Fruit fly (Drosophila melanogaster): ENCODE results near the gene Lk.
A peak's percentile ranks its signal among the peaks of the same experiment; 100 is the strongest.

Gene Lk

DNA sequence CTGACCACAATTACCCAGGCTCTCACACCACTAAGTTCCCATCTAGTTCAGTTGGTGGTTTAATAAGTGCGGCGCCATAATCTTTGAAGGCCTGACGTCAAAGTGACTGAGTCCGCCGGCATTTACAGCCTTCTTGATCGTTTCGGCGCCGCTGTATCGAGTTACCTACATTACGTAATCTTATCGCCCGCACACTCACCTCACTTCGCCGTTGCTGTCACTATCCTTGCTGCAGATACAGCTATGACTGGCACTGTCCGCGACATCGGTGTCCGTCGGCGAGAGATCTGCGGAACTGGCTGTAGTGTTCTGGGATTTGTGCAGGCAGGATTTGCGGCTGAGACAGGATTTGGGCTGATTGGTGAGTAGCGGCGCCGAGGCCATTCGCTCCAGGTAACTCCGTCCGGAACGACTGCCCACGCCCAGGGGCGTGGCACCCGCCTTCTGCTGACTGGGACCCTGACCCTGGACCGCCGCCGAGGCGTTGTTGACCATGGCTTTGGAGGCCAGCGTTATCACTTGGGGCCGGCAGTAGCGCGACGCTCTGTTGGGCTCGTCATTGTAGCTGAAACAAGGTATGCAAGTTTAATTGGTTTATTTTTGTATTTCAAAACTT, 13.5 kb downstream of the Lk start (continued):
- TF ChIP-seq slbo (GFP tag; IDR thresholded peaks at IDR 0.05) (0 out of 2 replicates have a peak, but pooled peaks have one; percentile 3), luna (GFP tag; optimal IDR thresholded peaks at IDR 0.05) (no peak), Mrtf (GFP tag; IDR thresholded peaks at IDR 0.05) (0 out of 3 replicates have a peak, but pooled peaks have one; percentile 22), HLH4C (GFP tag; IDR thresholded peaks at IDR 0.05; ENCODE audit: partially characterized antibody) (no peak), jing (GFP tag; optimal IDR thresholded peaks at IDR 0.05) (no peak), scrt (GFP tag; optimal IDR thresholded peaks at IDR 0.05) (no peak), CG14014 (GFP tag; IDR thresholded peaks at IDR 0.05) (no peak), CG7987 (GFP tag; optimal IDR thresholded peaks at IDR 0.05) (peak; percentile 23), Trl (optimal IDR thresholded peaks at IDR 0.05) (no peak), Trl (GFP tag; optimal IDR thresholded peaks at IDR 0.05) (no peak), CG17186 (GFP tag; optimal IDR thresholded peaks at IDR 0.05) (no peak), CG4707 (GFP tag; optimal IDR thresholded peaks at IDR 0.05) (no peak), gcm (GFP tag; optimal IDR thresholded peaks at IDR 0.05) (no peak), gfzf (GFP tag; optimal IDR thresholded peaks at IDR 0.05) (no peak), mirr (GFP tag; optimal IDR thresholded peaks at IDR 0.05) (peak; percentile 56), CG2199 (GFP tag; IDR thresholded peaks at IDR 0.05) (peak; percentile 71; the same call in 1 of the 3 replicates), trh (GFP tag; optimal IDR thresholded peaks at IDR 0.05) (no peak), cwo (GFP tag; optimal IDR thresholded peaks at IDR 0.05) (peak; percentile 29), CG34422 (GFP tag; IDR thresholded peaks at IDR 0.05) (no peak), esg (GFP tag; conservative IDR thresholded peaks at IDR 0.05) (no peak), CG9797 (GFP tag; optimal IDR thresholded peaks at IDR 0.05) (no peak), klu (GFP tag; IDR thresholded peaks at IDR 0.05) (no peak), CrebB (tag; optimal IDR thresholded peaks at IDR 0.05) (no peak), PHDP (tag; optimal IDR thresholded peaks at IDR 0.05) (no peak), ATbp (GFP tag; optimal IDR thresholded peaks at IDR 0.05) (no peak), D19A (tag; optimal IDR thresholded peaks at IDR 0.05) (no peak), crol (GFP tag; IDR thresholded peaks at IDR 0.05) (peak; percentile 36), twi (tag; optimal IDR thresholded peaks at IDR 0.05) (no peak), Lhr (GFP tag; optimal IDR thresholded peaks at IDR 0.05) (no peak), Hmr (GFP tag; optimal IDR thresholded peaks at IDR 0.05) (no peak), Pdp1 (GFP tag; optimal IDR thresholded peaks at IDR 0.05) (peak in 1 of 2 experiments; percentile 95), Mad (GFP tag; optimal IDR thresholded peaks at IDR 0.05) (no peak), HmgD (GFP tag; optimal IDR thresholded peaks at IDR 0.05) (no peak), gsb-n (tag; optimal IDR thresholded peaks at IDR 0.05) (no peak), dysf (GFP tag; IDR thresholded peaks at IDR 0.05) (no peak), sd (tag; optimal IDR thresholded peaks at IDR 0.05) (peak; percentile 73), sob (GFP tag; IDR thresholded peaks at IDR 0.05) (no peak), CG11695 (GFP tag; IDR thresholded peaks at IDR 0.05) (peak; percentile 88), kni (GFP tag; optimal IDR thresholded peaks at IDR 0.05) (peak; percentile 28), CG34376 (GFP tag; optimal IDR thresholded peaks at IDR 0.05) (peak; percentile 63), Optix (GFP tag; IDR thresholded peaks at IDR 0.05) (no peak), sens (GFP tag) (peak; percentile 32), stwl (tag; optimal IDR thresholded peaks at IDR 0.05) (no peak), C15 (GFP tag; IDR thresholded peaks at IDR 0.05) (no peak), TFAM (GFP tag; optimal IDR thresholded peaks at IDR 0.05) (no peak), tll (GFP tag; optimal IDR thresholded peaks at IDR 0.05) (no peak), ato (GFP tag; IDR thresholded peaks at IDR 0.05; ENCODE audit: partially characterized antibody) (no peak), E2f1 (GFP tag; IDR thresholded peaks at IDR 0.05) (no peak), CG18764 (GFP tag; optimal IDR thresholded peaks at IDR 0.05) (no peak), Asciz (GFP tag; optimal IDR thresholded peaks at IDR 0.05) (no peak)
